Fruit fly (Drosophila melanogaster) whole organism, embryonic: ENCODE results near the gene CG4459.

Experiments
- Aef1 ChIP-seq: fragments of 200-800 bp; sonication (Bioruptor generic); IDR thresholded peaks from 3 replicates; pipeline ENCODE4 v1.3.6; 2022; ENCODE audit warnings: missing biosample characterization, missing genetic modification characterization
- Atf-2 ChIP-seq: fragments of 200-800 bp; sonication (Bioruptor generic); optimal IDR thresholded peaks from 2 replicates; lab custom pipeline; 2016; ENCODE audit warnings: missing biosample characterization, missing genetic modification characterization
- Bdp1 ChIP-seq: fragments of 200-800 bp; sonication (Bioruptor generic); optimal IDR thresholded peaks from 3 replicates; lab custom pipeline; 2016; ENCODE audit warnings: missing biosample characterization, missing genetic modification characterization
- C15 ChIP-seq: fragments of 200-800 bp; sonication (Bioruptor generic); IDR thresholded peaks from 3 replicates; pipeline ENCODE4 v1.3.6; 2022; ENCODE audit warnings: missing biosample characterization, missing genetic modification characterization
- CG10654 ChIP-seq: fragments of 200-800 bp; sonication (Bioruptor generic); optimal IDR thresholded peaks from 2 replicates; lab custom pipeline; 2016; ENCODE audit warnings: missing biosample characterization, missing genetic modification characterization
- CG11093 ChIP-seq: fragments of 200-800 bp; sonication (Bioruptor generic); IDR thresholded peaks from 3 replicates; pipeline ENCODE4 v1.3.6; 2022; ENCODE audit warnings: missing biosample characterization, missing genetic modification characterization
- CG12219 ChIP-seq: fragments of 200-800 bp; sonication (Bioruptor generic); optimal IDR thresholded peaks from 3 replicates; lab custom pipeline; 2018; ENCODE audit warnings: missing biosample characterization, mild to moderate bottlenecking, missing genetic modification characterization
- CG13775 ChIP-seq: fragments of 200-800 bp; sonication (Bioruptor generic); optimal IDR thresholded peaks from 3 replicates; lab custom pipeline; 2017; ENCODE audit warnings: missing biosample characterization, mild to moderate bottlenecking, missing genetic modification characterization
- CG14710 ChIP-seq: fragments of 200-800 bp; sonication (Bioruptor generic); optimal IDR thresholded peaks from 3 replicates; lab custom pipeline; 2019; ENCODE audit warnings: missing biosample characterization, mild to moderate bottlenecking, missing genetic modification characterization, moderate library complexity
- CG14860 ChIP-seq: fragments of 200-800 bp; sonication (Bioruptor generic); IDR thresholded peaks from 3 replicates; pipeline ENCODE4 v1.3.6; 2022; ENCODE audit warnings: missing biosample characterization, missing genetic modification characterization; ENCODE audit not compliant: partially characterized antibody
- CG16779 ChIP-seq: fragments of 200-800 bp; sonication (Bioruptor generic); IDR thresholded peaks from 2 replicates; pipeline ENCODE4 v1.3.6; 2022; ENCODE audit warnings: missing biosample characterization, missing genetic modification characterization
- CG16863 ChIP-seq: fragments of 200-800 bp; sonication (Bioruptor generic); optimal IDR thresholded peaks from 3 replicates; lab custom pipeline; 2016; ENCODE audit warnings: missing biosample characterization, missing genetic modification characterization
- CG17802 ChIP-seq: fragments of 200-800 bp; sonication (Bioruptor generic); optimal IDR thresholded peaks from 2 replicates; lab custom pipeline; 2018; ENCODE audit warnings: missing biosample characterization, mild to moderate bottlenecking, missing genetic modification characterization, moderate library complexity
- CG18599 ChIP-seq: fragments of 200-800 bp; sonication (Bioruptor generic); optimal IDR thresholded peaks from 3 replicates; lab custom pipeline; 2017; ENCODE audit warnings: missing biosample characterization, missing genetic modification characterization, mild to moderate bottlenecking, moderate library complexity, missing genetic modification reagents
- CG3163 ChIP-seq: fragments of 200-800 bp; sonication (Bioruptor generic); optimal IDR thresholded peaks from 3 replicates; lab custom pipeline; 2016; ENCODE audit warnings: missing biosample characterization, missing genetic modification characterization
- CG3281 ChIP-seq: fragments of 200-800 bp; sonication (Bioruptor generic); optimal IDR thresholded peaks from 3 replicates; lab custom pipeline; 2017; ENCODE audit warnings: missing biosample characterization, mild to moderate bottlenecking, missing genetic modification characterization
- CG4360 ChIP-seq: fragments of 200-800 bp; sonication (Bioruptor generic); IDR thresholded peaks from 2 replicates; pipeline ENCODE4 v1.3.6; 2022; ENCODE audit warnings: missing biosample characterization, missing genetic modification characterization
- CG4854 ChIP-seq: fragments of 200-800 bp; sonication (Bioruptor generic); optimal IDR thresholded peaks from 2 replicates; lab custom pipeline; 2016; ENCODE audit warnings: missing biosample characterization, missing genetic modification characterization, inconsistent platforms
- CG6689 ChIP-seq: fragments of 200-800 bp; sonication (Bioruptor generic); IDR thresholded peaks from 2 replicates; pipeline ENCODE4 v1.3.6; 2022; ENCODE audit warnings: missing biosample characterization, missing genetic modification characterization
- CG7556 ChIP-seq: fragments of 200-800 bp; sonication (Bioruptor generic); optimal IDR thresholded peaks from 2 replicates; lab custom pipeline; 2017; ENCODE audit warnings: missing biosample characterization, mild to moderate bottlenecking, missing genetic modification characterization
- CG8290 ChIP-seq, 3 experiments: fragments of 200-800 bp; sonication (Bioruptor generic); optimal IDR thresholded peaks; 2 replicates each; lab custom pipeline; 2016 to 2019; ENCODE audit warnings: missing biosample characterization in 3 of 3, missing genetic modification characterization in 3 of 3, mild to moderate bottlenecking in 2 of 3, moderate library complexity in 1 of 3
- CG8944 ChIP-seq: fragments of 200-800 bp; sonication (Bioruptor generic); optimal IDR thresholded peaks from 3 replicates; lab custom pipeline; 2016; ENCODE audit warnings: missing biosample characterization, missing genetic modification characterization
- CG9727 ChIP-seq: fragments of 200-800 bp; sonication (Bioruptor generic); optimal IDR thresholded peaks from 3 replicates; lab custom pipeline; 2017; ENCODE audit warnings: missing biosample characterization, mild to moderate bottlenecking, missing genetic modification characterization
- CG9876 ChIP-seq: fragments of 200-800 bp; sonication (Bioruptor generic); optimal IDR thresholded peaks from 2 replicates; lab custom pipeline; 2016; ENCODE audit warnings: missing biosample characterization, missing genetic modification characterization
- Dip2 ChIP-seq: fragments of 200-800 bp; sonication (Bioruptor generic); IDR thresholded peaks from 2 replicates; pipeline ENCODE4 v1.3.6; 2022; ENCODE audit warnings: missing biosample characterization, missing genetic modification characterization
- Dip3 ChIP-seq: fragments of 200-800 bp; sonication (Bioruptor generic); optimal IDR thresholded peaks from 3 replicates; lab custom pipeline; 2016; ENCODE audit warnings: missing biosample characterization, missing genetic modification characterization
- Dref ChIP-seq: fragments of 200-800 bp; sonication (Bioruptor generic); IDR thresholded peaks from 2 replicates; pipeline ENCODE4 v1.3.6; 2022; ENCODE audit warnings: missing biosample characterization, missing genetic modification characterization
- E2f2 ChIP-seq: fragments of 200-800 bp; sonication (Bioruptor generic); IDR thresholded peaks from 2 replicates; pipeline ENCODE4 v1.3.6; 2022; ENCODE audit warnings: missing biosample characterization, missing genetic modification characterization
- Ets97D ChIP-seq: fragments of 200-800 bp; sonication (Bioruptor generic); optimal IDR thresholded peaks from 3 replicates; lab custom pipeline; 2016; ENCODE audit warnings: missing biosample characterization, missing genetic modification characterization
- Hand ChIP-seq: fragments of 200-800 bp; sonication (Bioruptor generic); optimal IDR thresholded peaks from 2 replicates; lab custom pipeline; 2017; ENCODE audit warnings: mild to moderate bottlenecking, missing biosample characterization, missing genetic modification reagents, missing genetic modification characterization
- MBD-R2 ChIP-seq: fragments of 200-800 bp; sonication (Bioruptor generic); IDR thresholded peaks from 2 replicates; pipeline ENCODE4 v1.3.6; 2022; ENCODE audit warnings: missing biosample characterization, missing genetic modification characterization
- NC2α ChIP-seq: fragments of 200-800 bp; sonication (Bioruptor generic); optimal IDR thresholded peaks from 2 replicates; lab custom pipeline; 2016; ENCODE audit warnings: missing biosample characterization, missing genetic modification characterization
- NC2β ChIP-seq: fragments of 200-800 bp; sonication (Bioruptor generic); optimal IDR thresholded peaks from 2 replicates; lab custom pipeline; 2016; ENCODE audit warnings: missing biosample characterization, missing genetic modification characterization
- NK7.1 ChIP-seq: fragments of 200-800 bp; sonication (Bioruptor generic); optimal IDR thresholded peaks from 3 replicates; lab custom pipeline; 2016; ENCODE audit warnings: missing biosample characterization, missing genetic modification characterization
- Neu2 ChIP-seq: fragments of 200-800 bp; sonication (Bioruptor generic); optimal IDR thresholded peaks from 3 replicates; lab custom pipeline; 2016; ENCODE audit warnings: missing biosample characterization, missing genetic modification characterization, borderline replicate concordance
- Sin3A ChIP-seq: fragments of >200 bp; optimal IDR thresholded peaks from 2 replicates; lab custom pipeline; 2018
- Sox100B ChIP-seq: fragments of 200-800 bp; sonication (Bioruptor generic); optimal IDR thresholded peaks from 3 replicates; lab custom pipeline; 2018; ENCODE audit warnings: missing biosample characterization, mild to moderate bottlenecking, missing genetic modification characterization
- Spps ChIP-seq: fragments of 200-800 bp; sonication (Bioruptor generic); optimal IDR thresholded peaks from 2 replicates; lab custom pipeline; 2018; ENCODE audit warnings: missing biosample characterization, mild to moderate bottlenecking, missing genetic modification characterization
- Stat92E ChIP-seq, 3 experiments: fragments of >200 bp in 2 of 3; fragments of 200-800 bp in 1 of 3; sonication (Bioruptor generic) in 1 of 3; optimal IDR thresholded peaks; 2 replicates each; lab custom pipeline; 2017 to 2019; ENCODE audit warnings: missing biosample characterization in 3 of 3, missing genetic modification characterization in 3 of 3, mild to moderate bottlenecking in 1 of 3, moderate library complexity in 1 of 3
- az2 ChIP-seq: fragments of 200-800 bp; sonication (Bioruptor generic); optimal IDR thresholded peaks from 3 replicates; lab custom pipeline; 2016; ENCODE audit warnings: missing biosample characterization, missing genetic modification characterization
- caup ChIP-seq: fragments of 200-800 bp; sonication (Bioruptor generic); optimal IDR thresholded peaks from 3 replicates; lab custom pipeline; 2017; ENCODE audit warnings: missing biosample characterization, mild to moderate bottlenecking, missing genetic modification characterization, moderate library complexity; ENCODE audit not compliant: severe bottlenecking
- chm ChIP-seq: fragments of 200-800 bp; sonication (Bioruptor generic); IDR thresholded peaks from 2 replicates; pipeline ENCODE4 v1.3.6; 2022; ENCODE audit warnings: missing biosample characterization, missing genetic modification characterization
- dysf ChIP-seq: fragments of 200-800 bp; sonication (Bioruptor generic); IDR thresholded peaks from 3 replicates; pipeline ENCODE4 v1.3.6; 2022; ENCODE audit warnings: missing biosample characterization, missing genetic modification characterization
- esg ChIP-seq: fragments of 200-800 bp; sonication (Bioruptor generic); conservative IDR thresholded peaks from 2 replicates; pipeline ENCODE4 v1.3.6; 2022; ENCODE audit warnings: missing biosample characterization, missing genetic modification characterization
- eve ChIP-seq, 2 experiments: fragments of >200 bp; optimal IDR thresholded peaks; 2 replicates each; lab custom pipeline; 2017; ENCODE audit warnings: missing biosample characterization in 2 of 2, missing genetic modification characterization in 2 of 2
- inv ChIP-seq: fragments of 200-800 bp; sonication (Bioruptor generic); IDR thresholded peaks from 2 replicates; pipeline ENCODE4 v1.3.6; 2022; ENCODE audit warnings: missing biosample characterization, missing genetic modification characterization; ENCODE audit not compliant: partially characterized antibody
- phol ChIP-seq: fragments of 200-800 bp; sonication (Bioruptor generic); optimal IDR thresholded peaks from 3 replicates; lab custom pipeline; 2018; ENCODE audit warnings: missing biosample characterization, mild to moderate bottlenecking, missing genetic modification characterization, moderate library complexity
- salm ChIP-seq: fragments of 200-800 bp; sonication (Bioruptor generic); optimal IDR thresholded peaks from 2 replicates; lab custom pipeline; 2018; ENCODE audit warnings: missing biosample characterization, mild to moderate bottlenecking, missing genetic modification characterization
- sima ChIP-seq: fragments of 200-800 bp; sonication (Bioruptor generic); optimal IDR thresholded peaks from 2 replicates; lab custom pipeline; 2016; ENCODE audit warnings: missing biosample characterization, missing genetic modification characterization
- tio ChIP-seq: fragments of 200-800 bp; sonication (Bioruptor generic); optimal IDR thresholded peaks from 2 replicates; lab custom pipeline; 2017; ENCODE audit warnings: missing biosample characterization, missing genetic modification characterization, inconsistent platforms
- z ChIP-seq: fragments of 200-800 bp; sonication (Bioruptor generic); IDR thresholded peaks from 3 replicates; pipeline ENCODE4 v1.3.6; 2022; ENCODE audit warnings: missing biosample characterization, missing genetic modification characterization

Gene CG4459

DNA sequence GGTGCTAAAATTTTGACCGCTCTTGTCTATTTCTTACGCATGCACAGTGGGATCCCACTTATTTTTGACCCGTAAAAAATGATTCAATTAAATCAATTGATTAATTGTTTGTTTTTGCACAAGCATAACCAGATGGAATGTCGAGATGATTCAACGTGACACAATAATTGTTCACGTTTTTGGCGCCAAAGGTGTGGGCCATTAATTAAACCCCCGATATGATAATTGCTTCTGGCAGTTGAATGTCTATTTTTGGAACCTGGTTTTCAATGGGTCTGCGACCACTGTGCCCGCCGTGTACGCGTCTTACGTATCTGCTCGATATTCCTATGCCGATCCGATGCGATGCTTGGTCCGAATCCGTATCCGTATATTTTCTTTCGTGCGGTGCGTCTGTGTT is 36.4 kb downstream of the CG4459 start:
- TF ChIP-seq Dip3 (peak; percentile 67), E2f2 (GFP tag; lab: Robert Waterston, UW) (peak; percentile 43; the same call in 1 of the 2 replicates), CG8944 (peak; percentile 57), NK7.1 (GFP tag; lab: Kevin White, UChicago) (no peak), sima (GFP tag; lab: Kevin White, UChicago) (no peak), CG14710 (tag; lab: Kevin White, UChicago) (peak; percentile 41), CG11093 (GFP tag; lab: Robert Waterston, UW) (peak; percentile 57; the same call in 2 of the 3 replicates), chm (GFP tag; lab: Robert Waterston, UW) (peak; percentile 75), CG14860 (GFP tag; lab: Robert Waterston, UW) (peak; percentile 47; the same call in 1 of the 3 replicates), CG16863 (GFP tag; lab: Kevin White, UChicago) (peak; percentile 66), Aef1 (GFP tag; lab: Robert Waterston, UW) (peak; percentile 73; the same call in 2 of the 3 replicates), CG7556 (peak; percentile 62), Bdp1 (GFP tag; lab: Kevin White, UChicago) (peak; percentile 12), CG3163 (GFP tag; lab: Kevin White, UChicago) (peak; percentile 25), Spps (tag; lab: Kevin White, UChicago) (peak; percentile 51), Stat92E (GFP tag; optimal IDR thresholded peaks at IDR 0.05; lab: Kevin White, UChicago) (no peak), Hand (GFP tag; lab: Kevin White, UChicago) (no peak), CG9876 (GFP tag; lab: Kevin White, UChicago) (peak; percentile 13), inv (GFP tag; lab: Robert Waterston, UW) (peak; percentile 27; the same call in 1 of the 2 replicates), Ets97D (GFP tag; lab: Kevin White, UChicago) (peak; percentile 16), CG8290 (GFP tag; optimal IDR thresholded peaks at IDR 0.05; lab: Kevin White, UChicago) (peak; percentile 51), CG8290 (tag; optimal IDR thresholded peaks at IDR 0.05; lab: Kevin White, UChicago) (no peak), Atf-2 (GFP tag; lab: Kevin White, UChicago) (peak; percentile 69), eve (GFP tag; optimal IDR thresholded peaks at IDR 0.05; lab: Kevin White, UChicago) (no peak), z (no peak), CG10654 (GFP tag; lab: Kevin White, UChicago) (peak; percentile 59), MBD-R2 (GFP tag; lab: Robert Waterston, UW) (peak; percentile 34; the same call in 1 of the 2 replicates), CG6689 (GFP tag; lab: Robert Waterston, UW) (peak; percentile 81), salm (tag; lab: Kevin White, UChicago) (peak; percentile 60), az2 (GFP tag; lab: Kevin White, UChicago) (peak; percentile 53), CG3281 (GFP tag; lab: Kevin White, UChicago) (peak; percentile 72), Neu2 (peak; percentile 31), CG9727 (peak; percentile 62), NC2β (GFP tag; lab: Kevin White, UChicago) (peak; percentile 73), dysf (GFP tag; lab: Robert Waterston, UW) (peak; percentile 85), caup (peak; percentile 54), NC2α (GFP tag; lab: Kevin White, UChicago) (peak; percentile 37), Dref (GFP tag; lab: Robert Waterston, UW) (no peak), tio (GFP tag; lab: Kevin White, UChicago) (peak; percentile 39), CG12219 (GFP tag; lab: Kevin White, UChicago) (peak; percentile 72), CG16779 (GFP tag; lab: Robert Waterston, UW) (no peak), CG4360 (GFP tag; lab: Robert Waterston, UW) (0 out of 2 replicates have a peak, but pooled peaks have one; percentile 33), Dip2 (GFP tag; lab: Robert Waterston, UW) (no peak), CG18599 (peak; percentile 78), Sox100B (GFP tag; lab: Kevin White, UChicago) (peak; percentile 51), CG13775 (GFP tag; lab: Kevin White, UChicago) (peak; percentile 41), Sin3A (lab: Kevin White, UChicago) (no peak), CG17802 (peak; percentile 35), phol (tag; lab: Kevin White, UChicago) (peak; percentile 76), esg (GFP tag; lab: Robert Waterston, UW) (peak; percentile 73), C15 (GFP tag; lab: Robert Waterston, UW) (no peak), CG4854 (GFP tag; lab: Kevin White, UChicago) (peak; percentile 38)
